Fruit fly (Drosophila melanogaster): ENCODE results near the gene Ir25a.
A peak's percentile ranks its signal among the peaks of the same experiment; 100 is the strongest.

Gene Ir25a

dm6 chr2L:4821319-4821717 lies 13.8 kb downstream of the Ir25a start (continued):
- TF ChIP-seq salr (GFP tag; optimal IDR thresholded peaks at IDR 0.05) (peak; percentile 52 to 70), OdsH (GFP tag; optimal IDR thresholded peaks at IDR 0.05) (peak; percentile 82), Gug (GFP tag; IDR thresholded peaks at IDR 0.05) (peak; percentile 63), fd85E (GFP tag; optimal IDR thresholded peaks at IDR 0.05) (peak; percentile 28), CG11902 (GFP tag; optimal IDR thresholded peaks at IDR 0.05) (peak; percentile 22), acj6 (GFP tag; optimal IDR thresholded peaks at IDR 0.05) (peak; percentile 60), CG3919 (GFP tag; optimal IDR thresholded peaks at IDR 0.05) (peak; percentile 74), CG31627 (GFP tag; optimal IDR thresholded peaks at IDR 0.05) (peak; percentile 29)

- TF ChIP-seq CG31627 (GFP tag; optimal IDR thresholded peaks at IDR 0.05) (peak; percentile 81), acj6 (GFP tag; optimal IDR thresholded peaks at IDR 0.05) (peak; percentile 82), CG3919 (GFP tag; optimal IDR thresholded peaks at IDR 0.05) (peak; percentile 75), CG8319 (GFP tag; optimal IDR thresholded peaks at IDR 0.05) (peak; percentile 19), Hr4 (GFP tag; optimal IDR thresholded peaks at IDR 0.05) (peak; percentile 71), CG10631 (GFP tag; optimal IDR thresholded peaks at IDR 0.05) (peak; percentile 88), Lpt (GFP tag; optimal IDR thresholded peaks at IDR 0.05) (peak; percentile 28), lz (GFP tag; optimal IDR thresholded peaks at IDR 0.05) (peak; percentile 77), CG32006 (GFP tag; optimal IDR thresholded peaks at IDR 0.05) (peak; percentile 82), Smox (GFP tag; optimal IDR thresholded peaks at IDR 0.05) (peak; percentile 79), salr (GFP tag; optimal IDR thresholded peaks at IDR 0.05) (peak; percentile 63 to 88), Gug (GFP tag; IDR thresholded peaks at IDR 0.05) (peak; percentile 49), dsx (GFP tag; optimal IDR thresholded peaks at IDR 0.05; ENCODE audit: poor library complexity, severe bottlenecking) (peak; percentile 76), Hr39 (GFP tag; optimal IDR thresholded peaks at IDR 0.05) (peak; percentile 78), CG15336 (GFP tag; IDR thresholded peaks at IDR 0.05) (peak; percentile 34), CG4318 (GFP tag; optimal IDR thresholded peaks at IDR 0.05) (peak; percentile 48), net (GFP tag; optimal IDR thresholded peaks at IDR 0.05) (no peak), spab (GFP tag; optimal IDR thresholded peaks at IDR 0.05) (no peak), fd59A (GFP tag; optimal IDR thresholded peaks at IDR 0.05) (peak; percentile 82), CG6276 (GFP tag; optimal IDR thresholded peaks at IDR 0.05) (no peak), Sox14 (GFP tag; optimal IDR thresholded peaks at IDR 0.05) (peak; percentile 78), Met (GFP tag; optimal IDR thresholded peaks at IDR 0.05) (peak; percentile 81), vri (GFP tag; optimal IDR thresholded peaks at IDR 0.05) (peak; percentile 67), Blimp-1 (GFP tag; optimal IDR thresholded peaks at IDR 0.05) (peak; percentile 49), eg (GFP tag; IDR thresholded peaks at IDR 0.05) (no peak), OdsH (GFP tag; optimal IDR thresholded peaks at IDR 0.05) (peak; percentile 53), Ets21C (GFP tag; optimal IDR thresholded peaks at IDR 0.05) (peak; percentile 65), fkh (GFP tag; optimal IDR thresholded peaks at IDR 0.05) (no peak), CG11902 (GFP tag; optimal IDR thresholded peaks at IDR 0.05) (peak; percentile 72), CG6163 (GFP tag; IDR thresholded peaks at IDR 0.05) (peak; percentile 50), fd85E (GFP tag; optimal IDR thresholded peaks at IDR 0.05) (peak; percentile 30), CG6854 (GFP tag; optimal IDR thresholded peaks at IDR 0.05) (peak; percentile 1), CG34406 (GFP tag; optimal IDR thresholded peaks at IDR 0.05) (peak; percentile 73), Sox102F (GFP tag; optimal IDR thresholded peaks at IDR 0.05) (peak; percentile 75), svp (GFP tag) (no peak), Eip75B (GFP tag; optimal IDR thresholded peaks at IDR 0.05) (peak; percentile 85), achi (GFP tag; optimal IDR thresholded peaks at IDR 0.05) (peak; percentile 74), Ets96B (tag; optimal IDR thresholded peaks at IDR 0.05) (peak; percentile 75), Hr38 (GFP tag; optimal IDR thresholded peaks at IDR 0.05) (no peak), Eip93F (GFP tag; optimal IDR thresholded peaks at IDR 0.05) (peak; percentile 40), CG3032 (tag; optimal IDR thresholded peaks at IDR 0.05) (peak; percentile 78), CG6808 (GFP tag; optimal IDR thresholded peaks at IDR 0.05) (no peak), dac (GFP tag; optimal IDR thresholded peaks at IDR 0.05) (peak; percentile 32), CG16779 (tag; optimal IDR thresholded peaks at IDR 0.05) (no peak), cyc (GFP tag; optimal IDR thresholded peaks at IDR 0.05) (peak; percentile 71), CG8119 (GFP tag; IDR thresholded peaks at IDR 0.05) (peak; percentile 42; the same call in 2 of the 3 replicates)
Measured at dm6 chr2L:4820448-4821318, 14.4 kb downstream of the Ir25a start.

All from whole organism, prepupa.